Worm (Caenorhabditis elegans) whole organism, L2 larva: ENCODE measurements around the gene T03E6.8.

Experiments used
- C34F6.9 ChIP-seq: fragments of 150-350 bp; optimal IDR thresholded peaks from 2 replicates; lab custom pipeline; 2014; ENCODE audit warnings: missing biosample characterization, missing genetic modification characterization
- R02D3.7 ChIP-seq: fragments of 150-350 bp; optimal IDR thresholded peaks from 2 replicates; lab custom pipeline; 2014; ENCODE audit warnings: missing biosample characterization, missing genetic modification characterization
- Y55F3AM.14 ChIP-seq: fragments of 200-800 bp; sonication (Bioruptor generic); optimal IDR thresholded peaks from 2 replicates; lab custom pipeline; 2018; ENCODE audit warnings: mild to moderate bottlenecking, missing genetic modification characterization, missing compliant biosample characterization
- ZK546.5 ChIP-seq: sonication (generic microtip); optimal IDR thresholded peaks from 2 replicates; lab custom pipeline; 2017; ENCODE audit warnings: missing biosample characterization, missing genetic modification characterization
- alr-1 ChIP-seq: fragments of 150-350 bp; optimal IDR thresholded peaks from 2 replicates; lab custom pipeline; 2014; ENCODE audit warnings: missing biosample characterization, missing genetic modification characterization
- aly-2 ChIP-seq: fragments of 150-350 bp; optimal IDR thresholded peaks from 2 replicates; lab custom pipeline; 2014; ENCODE audit warnings: missing biosample characterization, missing genetic modification characterization
- ama-1 ChIP-seq: fragments of 150-350 bp; optimal IDR thresholded peaks from 2 replicates; lab custom pipeline; 2018; ENCODE audit warnings: inconsistent platforms
- blmp-1 ChIP-seq: sonication (generic microtip); optimal IDR thresholded peaks from 2 replicates; lab custom pipeline; 2017; ENCODE audit warnings: missing genetic modification characterization, mild to moderate bottlenecking, missing compliant biosample characterization, antibody characterized with exemption, moderate library complexity; ENCODE audit not compliant: insufficient read depth
- ceh-16 ChIP-seq: fragments of 150-350 bp; optimal IDR thresholded peaks from 2 replicates; lab custom pipeline; 2014; ENCODE audit warnings: missing biosample characterization, missing genetic modification characterization
- ceh-82 ChIP-seq: fragments of 150-350 bp; optimal IDR thresholded peaks from 2 replicates; lab custom pipeline; 2014; ENCODE audit warnings: missing biosample characterization, missing genetic modification characterization
- crh-2 ChIP-seq: sonication (generic microtip); optimal IDR thresholded peaks from 2 replicates; lab custom pipeline; 2017; ENCODE audit warnings: missing biosample characterization, missing genetic modification characterization
- elt-1 ChIP-seq: fragments of 150-350 bp; optimal IDR thresholded peaks from 2 replicates; lab custom pipeline; 2014; ENCODE audit warnings: missing biosample characterization, missing genetic modification characterization
- fos-1 ChIP-seq: fragments of 150-350 bp; optimal IDR thresholded peaks from 2 replicates; lab custom pipeline; 2014; ENCODE audit warnings: missing biosample characterization, missing genetic modification characterization
- gmeb-1 ChIP-seq: fragments of 150-350 bp; optimal IDR thresholded peaks from 2 replicates; lab custom pipeline; 2014; ENCODE audit warnings: missing biosample characterization, missing genetic modification characterization
- lin-11 ChIP-seq: fragments of 150-350 bp; sonication (generic microtip); optimal IDR thresholded peaks from 2 replicates; lab custom pipeline; 2014; ENCODE audit warnings: missing biosample characterization, missing genetic modification characterization, inconsistent platforms, mixed read lengths
- lin-13 ChIP-seq: fragments of 150-350 bp; optimal IDR thresholded peaks from 2 replicates; lab custom pipeline; 2014; ENCODE audit warnings: missing biosample characterization, missing genetic modification reagents, missing genetic modification characterization
- lsy-2 ChIP-seq, 2 experiments: fragments of 150-350 bp in 1 of 2; sonication (generic microtip) in 1 of 2; optimal IDR thresholded peaks; 2 replicates each; lab custom pipeline; 2014 to 2017; ENCODE audit warnings: missing biosample characterization in 2 of 2, missing genetic modification characterization in 2 of 2
- mab-5 ChIP-seq: fragments of 150-350 bp; optimal IDR thresholded peaks from 2 replicates; lab custom pipeline; 2014; ENCODE audit warnings: missing biosample characterization, missing genetic modification characterization
- mbf-1 ChIP-seq: sonication (generic microtip); optimal IDR thresholded peaks from 2 replicates; lab custom pipeline; 2017; ENCODE audit warnings: missing biosample characterization, missing genetic modification characterization
- mdl-1 ChIP-seq, 2 experiments: fragments of 150-350 bp in 1 of 2; sonication (generic microtip) in 1 of 2; optimal IDR thresholded peaks; 2 replicates each; lab custom pipeline; 2017; ENCODE audit warnings: missing biosample characterization in 2 of 2, missing genetic modification characterization in 2 of 2
- nhr-11 ChIP-seq: fragments of 150-350 bp; optimal IDR thresholded peaks from 2 replicates; lab custom pipeline; 2014; ENCODE audit warnings: missing biosample characterization, missing genetic modification characterization
- nhr-12 ChIP-seq: fragments of 150-350 bp; optimal IDR thresholded peaks from 2 replicates; lab custom pipeline; 2014; ENCODE audit warnings: missing biosample characterization, missing genetic modification characterization
- nhr-129 ChIP-seq: fragments of 150-350 bp; optimal IDR thresholded peaks from 2 replicates; lab custom pipeline; 2014; ENCODE audit warnings: missing biosample characterization, missing genetic modification characterization
- nhr-23 ChIP-seq: fragments of 150-350 bp; optimal IDR thresholded peaks from 2 replicates; lab custom pipeline; 2014; ENCODE audit warnings: missing biosample characterization, missing genetic modification reagents, missing genetic modification characterization
- peb-1 ChIP-seq: fragments of 150-350 bp; optimal IDR thresholded peaks from 2 replicates; lab custom pipeline; 2014; ENCODE audit warnings: missing biosample characterization, missing genetic modification characterization
- sem-4 ChIP-seq: fragments of 150-350 bp; optimal IDR thresholded peaks from 2 replicates; lab custom pipeline; 2014; ENCODE audit warnings: missing biosample characterization, missing genetic modification reagents, missing genetic modification characterization
- skn-1 ChIP-seq: sonication (generic microtip); optimal IDR thresholded peaks from 2 replicates; lab custom pipeline; 2017; ENCODE audit warnings: missing biosample characterization, missing genetic modification characterization
- sma-3 ChIP-seq: sonication (generic microtip); optimal IDR thresholded peaks from 2 replicates; lab custom pipeline; 2016; ENCODE audit warnings: missing genetic modification reagents, missing genetic modification characterization, missing compliant biosample characterization
- sma-9 ChIP-seq, 2 experiments: fragments of 150-350 bp in 1 of 2; sonication (generic microtip) in 1 of 2; optimal IDR thresholded peaks; 2 replicates each; lab custom pipeline; 2014 to 2016; ENCODE audit warnings: missing genetic modification characterization in 2 of 2, mild to moderate bottlenecking in 1 of 2, missing biosample characterization in 1 of 2, missing compliant biosample characterization in 1 of 2, missing genetic modification reagents in 1 of 2, moderate library complexity in 1 of 2
- snpc-4 ChIP-seq: fragments of 150-350 bp; optimal IDR thresholded peaks from 2 replicates; lab custom pipeline; 2014; ENCODE audit warnings: missing biosample characterization, missing genetic modification characterization
- unc-39 ChIP-seq: fragments of 150-350 bp; optimal IDR thresholded peaks from 2 replicates; lab custom pipeline; 2014; ENCODE audit warnings: missing biosample characterization, missing genetic modification characterization
- unc-55 ChIP-seq: fragments of 150-350 bp; sonication (generic microtip); optimal IDR thresholded peaks from 3 replicates; lab custom pipeline; 2014; ENCODE audit warnings: missing biosample characterization, missing genetic modification reagents, missing genetic modification characterization
- unc-62 ChIP-seq: fragments of 150-350 bp; optimal IDR thresholded peaks from 2 replicates; lab custom pipeline; 2014; ENCODE audit warnings: missing biosample characterization, missing genetic modification reagents, missing genetic modification characterization
- ztf-1 ChIP-seq: fragments of 200-800 bp; sonication (Bioruptor generic); conservative IDR thresholded peaks from 2 replicates; pipeline ENCODE4 v1.3.6; 2022; ENCODE audit warnings: missing genetic modification characterization, missing compliant biosample characterization
- ztf-11 ChIP-seq: sonication (generic microtip); optimal IDR thresholded peaks from 2 replicates; lab custom pipeline; 2017; ENCODE audit warnings: missing biosample characterization, missing genetic modification characterization
- ztf-4 ChIP-seq: fragments of 150-350 bp; optimal IDR thresholded peaks from 2 replicates; lab custom pipeline; 2014; ENCODE audit warnings: missing biosample characterization, missing genetic modification characterization

The T03E6.8 gene

DNA sequence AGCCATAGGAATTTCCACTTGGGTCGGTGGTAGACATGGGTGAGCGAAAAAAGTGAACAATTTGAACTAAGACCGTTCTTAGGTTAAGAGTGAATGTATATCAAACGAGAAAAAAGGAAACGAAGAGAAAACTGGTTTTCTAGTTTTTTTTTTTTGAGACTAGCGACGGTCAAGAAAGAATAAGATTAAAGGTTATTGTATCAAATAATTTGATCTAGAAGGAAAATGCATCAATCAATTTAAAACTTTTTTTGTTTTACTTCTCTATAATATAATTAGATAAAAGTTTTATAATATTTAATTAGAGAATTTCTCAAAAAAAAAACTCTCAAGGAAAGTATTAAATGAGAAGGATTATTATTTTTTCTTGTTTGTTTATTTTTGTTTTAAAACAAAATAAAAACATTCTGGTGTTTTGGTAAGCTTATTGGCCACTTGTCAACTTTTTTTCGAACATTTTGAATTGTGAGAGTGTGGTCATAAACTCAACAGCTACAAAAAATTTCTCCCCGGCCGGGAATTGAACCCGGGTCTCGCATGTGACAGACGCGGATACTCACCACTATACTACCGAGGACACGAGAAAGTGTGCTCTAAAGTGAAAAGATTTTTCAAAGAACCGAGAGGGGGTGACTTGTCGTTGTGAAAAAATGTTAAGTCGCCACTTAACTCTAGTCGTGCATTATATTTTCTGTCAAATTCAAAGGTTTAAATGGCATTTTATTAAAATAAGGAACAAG is 42.4 kb upstream of the T03E6.8 start, which contains the start of gene W06G6.17:
Gene W06G6.17, minus strand, starts transcription at position 51 of the 740 bp plus-strand sequence.
- TF ChIP-seq nhr-11 (tag; lab: Kevin White, UChicago), result no peak
- TF ChIP-seq gmeb-1 (tag; lab: Kevin White, UChicago), result no peak
- TF ChIP-seq Y55F3AM.14, result no peak
- TF ChIP-seq snpc-4 (tag; lab: Kevin White, UChicago), result no peak
- TF ChIP-seq ztf-11 (tag; lab: Kevin White, UChicago), result no peak
- no peak for TF ChIP-seq elt-1 (tag; lab: Kevin White, UChicago)
- no peak for TF ChIP-seq lsy-2 (tag; optimal IDR thresholded peaks at IDR 0.05; lab: Kevin White, UChicago)
- TF ChIP-seq ceh-16 (tag; lab: Kevin White, UChicago), result no peak
- no peak for TF ChIP-seq lin-13 (GFP tag; lab: Kevin White, UChicago)
- no peak for TF ChIP-seq ama-1
- TF ChIP-seq sem-4, result no peak
- no peak for TF ChIP-seq nhr-12 (tag; lab: Kevin White, UChicago)
- TF ChIP-seq unc-55, result no peak
- no peak for TF ChIP-seq fos-1
- no peak for TF ChIP-seq sma-9 (GFP tag; optimal IDR thresholded peaks at IDR 0.05; lab: Kevin White, UChicago)
- TF ChIP-seq sma-9 (tag; optimal IDR thresholded peaks at IDR 0.05; lab: Kevin White, UChicago), result no peak
- no peak for TF ChIP-seq unc-39 (tag; lab: Kevin White, UChicago)
- no peak for TF ChIP-seq mab-5 (tag; lab: Kevin White, UChicago)

DNA sequence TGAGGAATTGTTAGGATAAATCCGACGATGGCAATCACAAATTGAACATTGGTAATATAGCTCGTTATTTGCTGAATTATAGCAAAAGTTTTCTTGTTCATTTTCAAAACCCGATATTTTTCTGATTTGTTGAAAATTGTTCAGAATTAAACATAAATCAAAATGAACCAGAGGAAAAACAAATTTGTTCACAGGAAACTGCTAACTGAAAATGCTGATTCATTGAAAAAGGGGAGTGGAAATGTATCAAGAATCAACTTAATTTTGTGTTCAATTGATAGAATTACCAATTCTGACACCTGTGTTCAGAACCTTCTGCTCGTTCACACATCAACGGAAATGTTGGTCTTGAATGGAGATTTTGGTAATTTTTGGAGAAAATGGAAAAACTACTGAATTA is 40.6 kb upstream of the T03E6.8 start, which contains the start of gene srw-77:
Gene srw-77, minus strand, starts transcription at position 101 of the 400 bp plus-strand sequence.
- no peak for TF ChIP-seq C34F6.9 (tag; lab: Kevin White, UChicago)
- no peak for TF ChIP-seq ZK546.5 (tag; lab: Kevin White, UChicago)
- TF ChIP-seq crh-2 (tag; lab: Kevin White, UChicago), result no peak
- TF ChIP-seq R02D3.7 (tag; lab: Kevin White, UChicago), result no peak
- TF ChIP-seq ceh-82, result no peak
- TF ChIP-seq mab-5 (tag; lab: Kevin White, UChicago), result no peak
- no peak for TF ChIP-seq peb-1 (tag; lab: Kevin White, UChicago)
- TF ChIP-seq mdl-1 (tag; optimal IDR thresholded peaks at IDR 0.05; lab: Kevin White, UChicago), result no peak
- TF ChIP-seq alr-1 (tag; lab: Kevin White, UChicago), result no peak
- no peak for TF ChIP-seq blmp-1 (tag; lab: Kevin White, UChicago)
- no peak for TF ChIP-seq sma-3 (GFP tag; lab: Kevin White, UChicago)
- TF ChIP-seq unc-39 (tag; lab: Kevin White, UChicago), result no peak
- TF ChIP-seq sem-4, result no peak
- no peak for TF ChIP-seq ztf-4
- no peak for TF ChIP-seq nhr-23 (tag; lab: Kevin White, UChicago)
- no peak for TF ChIP-seq unc-55
- TF ChIP-seq nhr-11 (tag; lab: Kevin White, UChicago), result no peak
- no peak for TF ChIP-seq ztf-1
- TF ChIP-seq mbf-1 (tag; lab: Kevin White, UChicago), result no peak
- TF ChIP-seq, all 48 proteins: peak for 0

DNA sequence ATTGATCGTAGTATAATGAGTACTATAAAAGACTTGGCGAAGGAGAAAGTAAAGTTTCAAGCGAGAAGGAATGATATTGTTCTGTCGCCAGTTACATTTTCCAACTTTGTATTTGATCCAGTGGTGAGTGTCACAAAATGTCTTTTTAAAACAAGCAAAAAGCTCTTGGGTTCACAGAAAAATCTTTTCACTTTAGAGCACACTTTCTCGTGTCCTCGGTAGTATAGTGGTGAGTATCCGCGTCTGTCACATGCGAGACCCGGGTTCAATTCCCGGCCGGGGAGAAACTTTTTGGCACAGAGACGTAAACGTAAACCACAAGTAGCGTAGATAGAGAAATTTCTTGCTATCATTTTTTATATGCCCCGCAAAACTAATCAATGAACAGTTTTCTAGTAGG is 37.4 kb upstream of the T03E6.8 start:
- TF ChIP-seq nhr-12 (tag; lab: Kevin White, UChicago) (no peak), unc-62 (no peak), elt-1 (tag; lab: Kevin White, UChicago) (no peak), nhr-129 (tag; lab: Kevin White, UChicago) (no peak), nhr-23 (tag; lab: Kevin White, UChicago) (no peak), skn-1 (tag; lab: Kevin White, UChicago) (no peak), ceh-16 (tag; lab: Kevin White, UChicago) (no peak), sma-9 (GFP tag; optimal IDR thresholded peaks at IDR 0.05; lab: Kevin White, UChicago) (no peak), sma-9 (tag; optimal IDR thresholded peaks at IDR 0.05; lab: Kevin White, UChicago) (no peak), ZK546.5 (tag; lab: Kevin White, UChicago) (no peak), lin-11 (no peak), lin-13 (GFP tag; lab: Kevin White, UChicago) (no peak), ztf-4 (no peak)

DNA sequence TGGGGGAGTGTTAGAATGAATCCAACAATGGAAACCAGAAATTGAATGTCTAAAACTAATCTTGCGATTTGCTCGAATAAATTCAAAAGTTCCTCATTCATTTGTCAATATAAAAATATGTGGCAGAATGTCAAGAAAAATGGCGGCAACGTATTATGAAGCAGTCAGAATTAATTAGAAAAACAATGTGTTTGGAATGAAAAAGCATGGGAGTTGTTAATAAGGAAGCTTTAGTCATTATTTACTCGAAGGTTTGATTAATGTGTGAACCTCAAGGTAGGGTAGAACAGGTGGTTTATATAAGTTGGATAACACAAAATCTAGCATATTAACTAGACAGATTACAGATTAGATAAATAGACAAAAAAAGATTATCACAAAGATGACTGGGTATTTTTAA is 35.2 kb upstream of the T03E6.8 start, which contains the start of gene srw-76:
Gene srw-76, minus strand, starts transcription at position 101 of the 400 bp plus-strand sequence.
- no peak for TF ChIP-seq aly-2 (tag; lab: Kevin White, UChicago)
- TF ChIP-seq alr-1 (tag; lab: Kevin White, UChicago), result no peak
- TF ChIP-seq mdl-1 (tag; optimal IDR thresholded peaks at IDR 0.05; lab: Kevin White, UChicago), result no peak
- TF ChIP-seq ztf-11 (tag; lab: Kevin White, UChicago), result no peak
- TF ChIP-seq ama-1, result no peak
- TF ChIP-seq, all 48 proteins: peak for 0
